Worm (Caenorhabditis elegans): ENCODE measurements around the gene clec-62.
A peak's percentile ranks its signal among the peaks of the same experiment; 100 is the strongest.

The clec-62 gene

ce11 chrII:12923225-12923624 is 28.3 kb upstream of the clec-62 start (continued):
- TF ChIP-seq hrde-1 (tag; optimal IDR thresholded peaks at IDR 0.05; ENCODE audit: borderline replicate concordance) (peak; percentile 91), pbrm-1 (GFP tag; IDR thresholded peaks at IDR 0.05) (peak; percentile 36; the same call in 1 of the 2 replicates), bed-2 (GFP tag; IDR thresholded peaks at IDR 0.05) (no peak), lin-54 (GFP tag; optimal IDR thresholded peaks at IDR 0.05) (peak; percentile 30), ceh-40 (GFP tag; IDR thresholded peaks at IDR 0.05) (no peak), ama-1 (optimal IDR thresholded peaks at IDR 0.05) (no peak), ama-1 (GFP tag; optimal IDR thresholded peaks at IDR 0.05) (peak in 1 of 2 experiments; percentile 91), die-1 (tag; optimal IDR thresholded peaks at IDR 0.05) (peak; percentile 6), snpc-4 (GFP tag; optimal IDR thresholded peaks at IDR 0.05) (peak; percentile 6), snpc-4 (tag; optimal IDR thresholded peaks at IDR 0.05) (peak in 1 of 4 experiments; percentile 3), lin-26 (GFP tag; IDR thresholded peaks at IDR 0.05) (no peak), sea-2 (GFP tag; IDR thresholded peaks at IDR 0.05) (no peak), nfya-2 (GFP tag; IDR thresholded peaks at IDR 0.05) (0 out of 2 replicates have a peak, but pooled peaks have one; percentile 12), ztf-25 (GFP tag; IDR thresholded peaks at IDR 0.05) (0 out of 2 replicates have a peak, but pooled peaks have one; percentile 11), Y95B8A.8 (GFP tag; IDR thresholded peaks at IDR 0.05) (no peak), mes-4 (tag; optimal IDR thresholded peaks at IDR 0.05) (no peak), dox-1 (GFP tag; IDR thresholded peaks at IDR 0.05) (no peak), T26A5.8 (tag; optimal IDR thresholded peaks at IDR 0.05) (peak; percentile 33), attf-6 (GFP tag; IDR thresholded peaks at IDR 0.05) (0 out of 2 replicates have a peak, but pooled peaks have one; percentile 63), xnd-1 (tag; optimal IDR thresholded peaks at IDR 0.05) (peak; percentile 46), athp-1 (tag; optimal IDR thresholded peaks at IDR 0.05) (peak; percentile 53), ZK185.1 (tag; optimal IDR thresholded peaks at IDR 0.05; ENCODE audit: poor library complexity, severe bottlenecking) (no peak), chd-7 (tag; optimal IDR thresholded peaks at IDR 0.05) (peak; percentile 6), egl-18 (GFP tag; IDR thresholded peaks at IDR 0.05) (no peak), ekl-4 (GFP tag; IDR thresholded peaks at IDR 0.05) (peak; percentile 68), F33H1.4 (GFP tag; IDR thresholded peaks at IDR 0.05) (0 out of 2 replicates have a peak, but pooled peaks have one; percentile 29), tbx-9 (tag; optimal IDR thresholded peaks at IDR 0.05; ENCODE audit: borderline replicate concordance) (no peak), cebp-2 (GFP tag; IDR thresholded peaks at IDR 0.05) (0 out of 2 replicates have a peak, but pooled peaks have one; percentile 79), Y67H2A.10 (GFP tag; conservative IDR thresholded peaks at IDR 0.05) (no peak), repo-1 (tag; optimal IDR thresholded peaks at IDR 0.05) (peak; percentile 47), F57C9.4 (tag; optimal IDR thresholded peaks at IDR 0.05) (no peak), sptf-2 (GFP tag; optimal IDR thresholded peaks at IDR 0.05) (no peak), madf-3 (GFP tag; IDR thresholded peaks at IDR 0.05) (no peak), snpc-3.4 (tag; optimal IDR thresholded peaks at IDR 0.05) (peak; percentile 24), hsf-1 (GFP tag; IDR thresholded peaks at IDR 0.05) (peak; percentile 69), F57A8.1 (GFP tag; optimal IDR thresholded peaks at IDR 0.05) (no peak), ztf-26 (tag; optimal IDR thresholded peaks at IDR 0.05) (no peak)

ce11 chrII:12921478-12921877 is 26.6 kb upstream of the clec-62 start:
- TF ChIP-seq sdz-38 (tag; optimal IDR thresholded peaks at IDR 0.05) (no peak), ceh-100 (GFP tag; IDR thresholded peaks at IDR 0.05) (no peak), atf-7 (tag; optimal IDR thresholded peaks at IDR 0.05) (no peak), mxl-1 (tag; optimal IDR thresholded peaks at IDR 0.05) (no peak), F10E7.11 (tag; optimal IDR thresholded peaks at IDR 0.05) (no peak), zim-3 (tag; optimal IDR thresholded peaks at IDR 0.05) (no peak), C17E4.6 (GFP tag; IDR thresholded peaks at IDR 0.05) (no peak), sea-2 (GFP tag; IDR thresholded peaks at IDR 0.05) (no peak), lin-54 (GFP tag; optimal IDR thresholded peaks at IDR 0.05) (no peak), D2030.7 (GFP tag; IDR thresholded peaks at IDR 0.05) (no peak), repo-1 (tag; optimal IDR thresholded peaks at IDR 0.05) (no peak), bed-2 (GFP tag; IDR thresholded peaks at IDR 0.05) (no peak)

All from whole organism, young adult.